Worm (Caenorhabditis elegans): Measurements from ENCODE around the gene Y45F3A.1.

DNA sequence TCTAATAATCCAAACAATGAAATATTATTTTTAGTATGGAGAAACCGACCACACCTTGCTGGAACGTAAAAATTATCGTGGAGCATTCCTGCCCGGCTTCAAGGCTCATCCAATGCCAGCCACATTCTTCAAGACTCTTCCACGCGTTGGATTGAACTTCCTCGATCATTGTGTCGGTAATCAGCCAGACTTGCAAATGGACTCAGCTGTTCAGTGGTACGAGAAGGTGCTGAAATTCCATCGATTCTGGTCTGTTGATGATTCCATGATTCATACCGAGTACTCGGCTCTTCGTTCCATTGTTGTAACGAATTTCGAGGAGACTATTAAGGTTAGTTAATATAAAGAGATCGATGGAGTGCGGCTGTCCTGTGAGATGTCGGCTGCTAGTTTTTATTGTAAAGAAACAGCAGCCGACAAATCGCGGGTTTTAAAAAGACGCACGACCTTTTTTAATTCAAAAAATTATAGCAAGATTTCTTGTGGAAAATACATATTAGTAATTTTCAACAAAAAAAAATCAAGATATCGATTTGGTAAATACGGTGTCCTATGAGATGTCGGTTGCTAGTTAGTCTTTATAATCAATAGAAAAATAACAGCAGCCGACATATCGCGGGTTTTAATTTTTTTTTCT, 25.5 kb downstream of the Y45F3A.1 start:
- no peak for TF ChIP-seq med-1 (GFP tag; optimal IDR thresholded peaks at IDR 0.05; ENCODE audit: insufficient read depth)
- TF ChIP-seq ztf-29 (GFP tag; IDR thresholded peaks at IDR 0.05) = no peak
- TF ChIP-seq cog-1 (tag; optimal IDR thresholded peaks at IDR 0.05) = no peak
- TF ChIP-seq flt-1 (GFP tag; IDR thresholded peaks at IDR 0.05) = no peak
- no peak for TF ChIP-seq klf-2 (GFP tag; conservative IDR thresholded peaks at IDR 0.05)
- TF ChIP-seq ref-1 (GFP tag; conservative IDR thresholded peaks at IDR 0.05) = no peak
- no peak for TF ChIP-seq tab-1 (GFP tag; IDR thresholded peaks at IDR 0.05)
- TF ChIP-seq T22C8.4 (GFP tag; IDR thresholded peaks at IDR 0.05) = no peak
- no peak for TF ChIP-seq ztf-23 (GFP tag; IDR thresholded peaks at IDR 0.05)

Data from whole organism, midembryonic.